Fruit fly (Drosophila melanogaster): ENCODE data around the gene CG8036.

DNA sequence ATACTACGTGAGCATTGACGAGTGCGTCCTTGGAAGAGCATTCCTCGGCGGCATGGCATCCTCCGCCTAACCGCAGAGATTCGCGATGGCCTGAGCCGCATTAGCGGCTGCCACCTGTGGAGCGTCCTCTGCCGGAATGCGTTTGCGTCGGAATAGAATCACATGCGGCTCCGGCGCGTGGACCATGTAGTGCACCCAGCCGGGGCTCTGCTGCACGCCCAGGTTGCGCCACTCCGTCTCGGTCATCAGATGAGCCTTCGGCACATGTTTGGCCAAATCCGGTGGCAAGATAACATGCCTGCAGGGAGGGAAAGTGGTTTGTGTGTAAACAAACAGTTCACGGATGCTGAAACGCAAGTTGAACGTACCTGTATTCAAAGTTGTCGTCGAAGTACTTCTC, 47.7 kb downstream of the CG8036 start:
- TF ChIP-seq bab1 (GFP tag; optimal IDR thresholded peaks at IDR 0.05) = no peak
- no peak for TF ChIP-seq toe (GFP tag; optimal IDR thresholded peaks at IDR 0.05)
- TF ChIP-seq CG7045 (GFP tag; optimal IDR thresholded peaks at IDR 0.05) = no peak
- no peak for TF ChIP-seq pad (GFP tag; optimal IDR thresholded peaks at IDR 0.05)
- no peak for TF ChIP-seq CG12768 (GFP tag; optimal IDR thresholded peaks at IDR 0.05)
- no peak for TF ChIP-seq Clk (GFP tag; optimal IDR thresholded peaks at IDR 0.05)
- TF ChIP-seq CG5204 (GFP tag; optimal IDR thresholded peaks at IDR 0.05) = no peak
- TF ChIP-seq Crg-1 (GFP tag; optimal IDR thresholded peaks at IDR 0.05) = no peak

Measured in whole organism, adult.